Worm (Caenorhabditis elegans): ENCODE measurements around the gene tps-2.

Gene tps-2

ce11 chrII:14598367-14598766, 2.3 kb upstream of the tps-2 start (continued):
- no peak for TF ChIP-seq aly-2 (tag; optimal IDR thresholded peaks at IDR 0.05)
- no peak for TF ChIP-seq unc-55 (GFP tag; optimal IDR thresholded peaks at IDR 0.05)
- peak; percentile 76 for TF ChIP-seq F13H6.1 (tag; optimal IDR thresholded peaks at IDR 0.05)
- no peak for TF ChIP-seq elt-3 (tag; optimal IDR thresholded peaks at IDR 0.05)
- TF ChIP-seq nhr-237 (tag; optimal IDR thresholded peaks at IDR 0.05), result no peak
- TF ChIP-seq alr-1 (tag; optimal IDR thresholded peaks at IDR 0.05), result no peak

ce11 chrII:14599284-14599862, 1.3 kb upstream of the tps-2 start:
- no peak for TF ChIP-seq aly-2 (tag; optimal IDR thresholded peaks at IDR 0.05)
- TF ChIP-seq ceh-82 (tag; optimal IDR thresholded peaks at IDR 0.05), result no peak
- TF ChIP-seq Y55F3AM.14 (GFP tag; optimal IDR thresholded peaks at IDR 0.05), result no peak
- no peak for TF ChIP-seq unc-62 (GFP tag; optimal IDR thresholded peaks at IDR 0.05)
- no peak for TF ChIP-seq sma-9 (GFP tag; optimal IDR thresholded peaks at IDR 0.05)
- no peak for TF ChIP-seq sma-9 (tag; optimal IDR thresholded peaks at IDR 0.05)
- TF ChIP-seq lsy-2 (tag; optimal IDR thresholded peaks at IDR 0.05), result no peak
- TF ChIP-seq blmp-1 (tag; optimal IDR thresholded peaks at IDR 0.05; ENCODE audit: insufficient read depth), result no peak
- TF ChIP-seq sem-4 (tag; optimal IDR thresholded peaks at IDR 0.05), result no peak
- TF ChIP-seq nhr-11 (tag; optimal IDR thresholded peaks at IDR 0.05), result no peak
- TF ChIP-seq peb-1 (tag; optimal IDR thresholded peaks at IDR 0.05), result no peak
- TF ChIP-seq nhr-129 (tag; optimal IDR thresholded peaks at IDR 0.05), result no peak
- TF ChIP-seq ztf-1 (GFP tag; conservative IDR thresholded peaks at IDR 0.05), result no peak
- no peak for TF ChIP-seq mab-5 (tag; optimal IDR thresholded peaks at IDR 0.05)
- no peak for TF ChIP-seq nhr-77 (tag; optimal IDR thresholded peaks at IDR 0.05)
- TF ChIP-seq gmeb-1 (tag; optimal IDR thresholded peaks at IDR 0.05), result no peak
- no peak for TF ChIP-seq nhr-25 (tag; optimal IDR thresholded peaks at IDR 0.05)
- no peak for TF ChIP-seq zag-1 (tag; optimal IDR thresholded peaks at IDR 0.05)
- TF ChIP-seq nhr-23 (tag; optimal IDR thresholded peaks at IDR 0.05), result no peak
- TF ChIP-seq C34F6.9 (tag; optimal IDR thresholded peaks at IDR 0.05), result no peak
- no peak for TF ChIP-seq ceh-16 (tag; optimal IDR thresholded peaks at IDR 0.05)

ce11 chrII:14599933-14600630, 620 bp upstream of the tps-2 start:
- peak; percentile 26 for TF ChIP-seq blmp-1 (tag; optimal IDR thresholded peaks at IDR 0.05; ENCODE audit: insufficient read depth)
- TF ChIP-seq mbf-1 (tag; optimal IDR thresholded peaks at IDR 0.05), result no peak
- TF ChIP-seq nhr-23 (tag; optimal IDR thresholded peaks at IDR 0.05), result no peak
- TF ChIP-seq crh-2 (tag; optimal IDR thresholded peaks at IDR 0.05), result peak; percentile 31
- TF ChIP-seq nhr-12 (tag; optimal IDR thresholded peaks at IDR 0.05), result no peak
- TF ChIP-seq lsy-2 (tag; optimal IDR thresholded peaks at IDR 0.05), result peak in 1 of 2 experiments; percentile 11
- TF ChIP-seq peb-1 (tag; optimal IDR thresholded peaks at IDR 0.05), result no peak
- no peak for TF ChIP-seq egl-27 (tag; optimal IDR thresholded peaks at IDR 0.05)
- TF ChIP-seq nhr-129 (tag; optimal IDR thresholded peaks at IDR 0.05), result peak; percentile 36
- TF ChIP-seq sma-9 (GFP tag; optimal IDR thresholded peaks at IDR 0.05), result peak; percentile 68
- no peak for TF ChIP-seq sma-9 (tag; optimal IDR thresholded peaks at IDR 0.05)
- TF ChIP-seq F13H6.1 (tag; optimal IDR thresholded peaks at IDR 0.05), result no peak
- TF ChIP-seq ztf-4 (tag; optimal IDR thresholded peaks at IDR 0.05), result no peak
- peak; percentile 27 for TF ChIP-seq nhr-25 (tag; optimal IDR thresholded peaks at IDR 0.05)
- no peak for TF ChIP-seq nhr-10 (tag; optimal IDR thresholded peaks at IDR 0.05)
- TF ChIP-seq ztf-11 (tag; optimal IDR thresholded peaks at IDR 0.05), result no peak
- no peak for TF ChIP-seq lin-39 (tag; optimal IDR thresholded peaks at IDR 0.05)
- TF ChIP-seq sma-3 (GFP tag; optimal IDR thresholded peaks at IDR 0.05), result peak; percentile 15
- TF ChIP-seq sem-4 (tag; optimal IDR thresholded peaks at IDR 0.05), result no peak
- TF ChIP-seq mab-5 (tag; optimal IDR thresholded peaks at IDR 0.05), result no peak
- peak; percentile 44 for TF ChIP-seq fos-1 (tag; optimal IDR thresholded peaks at IDR 0.05)
- TF ChIP-seq Y55F3AM.14 (GFP tag; optimal IDR thresholded peaks at IDR 0.05), result no peak
- TF ChIP-seq elt-3 (tag; optimal IDR thresholded peaks at IDR 0.05), result no peak
- no peak for TF ChIP-seq unc-55 (GFP tag; optimal IDR thresholded peaks at IDR 0.05)

ce11 chrII:14602735-14603134, 2.0 kb downstream of the tps-2 start:
- TF ChIP-seq egl-27 (tag; optimal IDR thresholded peaks at IDR 0.05), result no peak
- TF ChIP-seq lin-11 (tag; optimal IDR thresholded peaks at IDR 0.05), result no peak
